Worm (Caenorhabditis elegans): ENCODE measurements around the gene K08C7.6.

ce11 chrIV:10714594-10714993 is 28.9 kb upstream of the K08C7.6 start:
- no peak for TF ChIP-seq unc-62 (GFP tag; optimal IDR thresholded peaks at IDR 0.05)
- no peak for TF ChIP-seq unc-130 (GFP tag; optimal IDR thresholded peaks at IDR 0.05)
- no peak for TF ChIP-seq tlf-1 (GFP tag; optimal IDR thresholded peaks at IDR 0.05)
- TF ChIP-seq pha-4 (tag; optimal IDR thresholded peaks at IDR 0.05): no peak
- no peak for TF ChIP-seq nhr-120 (GFP tag; IDR thresholded peaks at IDR 0.05)
- TF ChIP-seq mcd-1 (GFP tag; IDR thresholded peaks at IDR 0.05): no peak
- no peak for TF ChIP-seq ama-1 (optimal IDR thresholded peaks at IDR 0.05)
- TF ChIP-seq ama-1 (GFP tag; optimal IDR thresholded peaks at IDR 0.05): no peak
- no peak for TF ChIP-seq rcor-1 (GFP tag; IDR thresholded peaks at IDR 0.05)
- TF ChIP-seq F49E8.2 (tag; optimal IDR thresholded peaks at IDR 0.05; ENCODE audit: insufficient read depth): no peak
- no peak for TF ChIP-seq madf-3 (GFP tag; IDR thresholded peaks at IDR 0.05)
- no peak for TF ChIP-seq snpc-3.4 (tag; optimal IDR thresholded peaks at IDR 0.05)
- TF ChIP-seq attf-6 (GFP tag; IDR thresholded peaks at IDR 0.05): no peak
- TF ChIP-seq snpc-4 (GFP tag; optimal IDR thresholded peaks at IDR 0.05): no peak
- TF ChIP-seq snpc-4 (tag; optimal IDR thresholded peaks at IDR 0.05): no peak
- no peak for TF ChIP-seq attf-3 (GFP tag; conservative IDR thresholded peaks at IDR 0.05)

Measured in whole organism, young adult.